Worm (Caenorhabditis elegans) whole organism, young adult: ENCODE measurements around the gene anmt-1.

Experiments used
- B0035.1 ChIP-seq: sonication (generic microtip); optimal IDR thresholded peaks from 2 replicates; lab custom pipeline; 2016; ENCODE audit warnings: missing genetic modification characterization, mild to moderate bottlenecking, missing compliant biosample characterization, missing genotype, missing genetic modification reagents
- B0336.3 ChIP-seq: fragments of 200-800 bp; sonication (Bioruptor generic); IDR thresholded peaks from 2 replicates; pipeline ENCODE4 v1.3.6; 2022; ENCODE audit warnings: missing genetic modification characterization, missing compliant biosample characterization
- C06A6.2 ChIP-seq: fragments of 200-800 bp; sonication (Bioruptor generic); conservative IDR thresholded peaks from 2 replicates; pipeline ENCODE4 v1.3.6; 2022; ENCODE audit warnings: missing genetic modification characterization, missing compliant biosample characterization
- C17E4.6 ChIP-seq: fragments of 200-800 bp; sonication (Bioruptor generic); IDR thresholded peaks from 2 replicates; pipeline ENCODE4 v1.3.6; 2022; ENCODE audit warnings: missing genetic modification reagents, missing genetic modification characterization, missing compliant biosample characterization
- D2030.7 ChIP-seq: fragments of 200-800 bp; sonication (Bioruptor generic); IDR thresholded peaks from 2 replicates; pipeline ENCODE4 v1.3.6; 2022; ENCODE audit warnings: missing genetic modification reagents, missing genetic modification characterization, missing compliant biosample characterization
- F10E7.11 ChIP-seq: sonication (generic microtip); optimal IDR thresholded peaks from 2 replicates; lab custom pipeline; 2017; ENCODE audit warnings: mild to moderate bottlenecking, missing genetic modification characterization, moderate library complexity, missing compliant biosample characterization
- F37B4.10 ChIP-seq: fragments of 200-800 bp; sonication (Bioruptor generic); IDR thresholded peaks from 2 replicates; pipeline ENCODE4 v1.3.6; 2022; ENCODE audit warnings: missing genetic modification characterization, missing compliant biosample characterization
- F39B2.1 ChIP-seq: fragments of 200-800 bp; sonication (Bioruptor generic); IDR thresholded peaks from 2 replicates; pipeline ENCODE4 v1.3.6; 2022; ENCODE audit warnings: missing genetic modification reagents, missing genetic modification characterization, missing compliant biosample characterization
- F49E8.2 ChIP-seq: sonication (generic microtip); optimal IDR thresholded peaks from 3 replicates; lab custom pipeline; 2017; ENCODE audit warnings: missing genetic modification characterization, mild to moderate bottlenecking, missing compliant biosample characterization, antibody characterized with exemption, moderate library complexity; ENCODE audit not compliant: insufficient read depth
- F55B11.4 ChIP-seq: sonication (generic microtip); optimal IDR thresholded peaks from 2 replicates; lab custom pipeline; 2016; ENCODE audit warnings: missing compliant biosample characterization, missing genetic modification characterization, borderline replicate concordance; ENCODE audit not compliant: insufficient read depth
- F57C9.4 ChIP-seq: sonication (generic microtip); optimal IDR thresholded peaks from 2 replicates; lab custom pipeline; 2017; ENCODE audit warnings: mild to moderate bottlenecking, missing genetic modification characterization, missing compliant biosample characterization
- K11D2.4 ChIP-seq: fragments of 200-800 bp; sonication (Bioruptor generic); IDR thresholded peaks from 2 replicates; pipeline ENCODE4 v1.3.6; 2022; ENCODE audit warnings: missing genetic modification reagents, missing genetic modification characterization, missing compliant biosample characterization
- Y56A3A.18 ChIP-seq: fragments of 200-800 bp; sonication (Bioruptor generic); IDR thresholded peaks from 2 replicates; pipeline ENCODE4 v1.3.6; 2022; ENCODE audit warnings: missing genetic modification reagents, missing genetic modification characterization, missing compliant biosample characterization
- attf-3 ChIP-seq: fragments of 200-800 bp; sonication (Bioruptor generic); conservative IDR thresholded peaks from 2 replicates; pipeline ENCODE4 v1.3.6; 2022; ENCODE audit warnings: missing genetic modification reagents, missing genetic modification characterization, missing compliant biosample characterization
- attf-5 ChIP-seq: fragments of 200-800 bp; sonication (Bioruptor generic); optimal IDR thresholded peaks from 2 replicates; lab custom pipeline; 2018; ENCODE audit warnings: mild to moderate bottlenecking, missing genetic modification characterization, missing compliant biosample characterization
- bed-2 ChIP-seq: fragments of 200-800 bp; sonication (Bioruptor generic); IDR thresholded peaks from 2 replicates; pipeline ENCODE4 v1.3.6; 2022; ENCODE audit warnings: missing genetic modification reagents, missing genetic modification characterization, missing compliant biosample characterization
- cebp-1 ChIP-seq, 2 experiments: fragments of 200-800 bp in 1 of 2; sonication (Bioruptor generic) in 1 of 2; sonication (generic microtip) in 1 of 2; IDR thresholded peaks in 1 of 2; optimal IDR thresholded peaks in 1 of 2; 2 replicates each; pipeline versions ENCODE4 v1.3.6 to Lab custom; 2017 to 2022; ENCODE audit warnings: missing compliant biosample characterization in 2 of 2, missing genetic modification characterization in 2 of 2, mild to moderate bottlenecking in 1 of 2, missing genetic modification reagents in 1 of 2, moderate library complexity in 1 of 2
- cebp-2 ChIP-seq: fragments of 200-800 bp; sonication (Bioruptor generic); IDR thresholded peaks from 2 replicates; pipeline ENCODE4 v1.3.6; 2022; ENCODE audit warnings: missing genetic modification characterization, missing compliant biosample characterization
- ceh-27 ChIP-seq: fragments of 200-800 bp; sonication (Bioruptor generic); optimal IDR thresholded peaks from 2 replicates; lab custom pipeline; 2018; ENCODE audit warnings: mild to moderate bottlenecking, missing genetic modification characterization, moderate library complexity, missing compliant biosample characterization
- dox-1 ChIP-seq: fragments of 200-800 bp; sonication (Bioruptor generic); IDR thresholded peaks from 2 replicates; pipeline ENCODE4 v1.3.6; 2022; ENCODE audit warnings: missing genetic modification reagents, missing genetic modification characterization, missing compliant biosample characterization
- efl-1 ChIP-seq: fragments of 150-350 bp; optimal IDR thresholded peaks from 2 replicates; lab custom pipeline; 2014; ENCODE audit warnings: missing biosample characterization, missing genetic modification reagents, missing genetic modification characterization
- egrh-3 ChIP-seq: fragments of 200-800 bp; sonication (Bioruptor generic); IDR thresholded peaks from 2 replicates; pipeline ENCODE4 v1.3.6; 2022; ENCODE audit warnings: missing genetic modification reagents, missing genetic modification characterization, missing compliant biosample characterization
- ets-4 ChIP-seq: fragments of 200-800 bp; sonication (Bioruptor generic); optimal IDR thresholded peaks from 2 replicates; lab custom pipeline; 2018; ENCODE audit warnings: mild to moderate bottlenecking, missing genetic modification characterization, missing compliant biosample characterization
- hmg-1.2 ChIP-seq: fragments of 200-800 bp; sonication (Bioruptor generic); IDR thresholded peaks from 2 replicates; pipeline ENCODE4 v1.3.6; 2022; ENCODE audit warnings: missing genetic modification reagents, missing genetic modification characterization, missing compliant biosample characterization
- hmg-20 ChIP-seq: fragments of 200-800 bp; sonication (Bioruptor generic); IDR thresholded peaks from 2 replicates; pipeline ENCODE4 v1.3.6; 2022; ENCODE audit warnings: missing genetic modification reagents, missing genetic modification characterization, missing compliant biosample characterization
- let-607 ChIP-seq, 2 experiments: fragments of 200-800 bp in 1 of 2; sonication (Bioruptor generic) in 1 of 2; sonication (generic microtip) in 1 of 2; optimal IDR thresholded peaks; 2 replicates each; lab custom pipeline; 2016 to 2018; ENCODE audit warnings: mild to moderate bottlenecking in 2 of 2, missing compliant biosample characterization in 2 of 2, missing genetic modification characterization in 2 of 2, moderate library complexity in 2 of 2, missing genotype in 1 of 2
- lin-35 ChIP-seq, 3 experiments: fragments of 150-350 bp in 2 of 3; sonication (generic microtip) in 1 of 3; optimal IDR thresholded peaks; 2 replicates each; lab custom pipeline; 2014 to 2018; ENCODE audit warnings: missing biosample characterization in 3 of 3, missing genetic modification characterization in 3 of 3, missing genetic modification reagents in 3 of 3
- lir-1 ChIP-seq: fragments of 200-800 bp; sonication (Bioruptor generic); conservative IDR thresholded peaks from 2 replicates; pipeline ENCODE4 v1.3.6; 2022; ENCODE audit warnings: missing genetic modification reagents, missing genetic modification characterization, missing compliant biosample characterization
- lsy-27 ChIP-seq: sonication (generic microtip); optimal IDR thresholded peaks from 2 replicates; lab custom pipeline; 2017; ENCODE audit warnings: missing genetic modification characterization, mild to moderate bottlenecking, missing compliant biosample characterization, antibody characterized with exemption, missing genotype, borderline replicate concordance; ENCODE audit not compliant: insufficient read depth
- madf-10 ChIP-seq: sonication (generic microtip); optimal IDR thresholded peaks from 2 replicates; lab custom pipeline; 2016; ENCODE audit warnings: mild to moderate bottlenecking, missing genetic modification characterization, missing compliant biosample characterization
- madf-6 ChIP-seq: fragments of 200-800 bp; sonication (Bioruptor generic); IDR thresholded peaks from 2 replicates; pipeline ENCODE4 v1.3.6; 2022; ENCODE audit warnings: missing genetic modification reagents, missing genetic modification characterization, missing compliant biosample characterization
- madf-8 ChIP-seq: fragments of 200-800 bp; sonication (Bioruptor generic); conservative IDR thresholded peaks from 2 replicates; pipeline ENCODE4 v1.3.6; 2022; ENCODE audit warnings: missing genetic modification reagents, missing genetic modification characterization, missing compliant biosample characterization
- nfya-1 ChIP-seq: sonication (generic microtip); optimal IDR thresholded peaks from 2 replicates; lab custom pipeline; 2017; ENCODE audit warnings: antibody characterized with exemption, missing compliant biosample characterization, missing genetic modification characterization, borderline replicate concordance; ENCODE audit not compliant: insufficient read depth
- nhr-120 ChIP-seq: fragments of 200-800 bp; sonication (Bioruptor generic); IDR thresholded peaks from 2 replicates; pipeline ENCODE4 v1.3.6; 2022; ENCODE audit warnings: missing genetic modification characterization, missing compliant biosample characterization
- nhr-80 ChIP-seq: sonication (generic microtip); optimal IDR thresholded peaks from 2 replicates; lab custom pipeline; 2016; ENCODE audit warnings: missing genetic modification characterization, missing compliant biosample characterization
- pbrm-1 ChIP-seq: fragments of 200-800 bp; sonication (Bioruptor generic); IDR thresholded peaks from 2 replicates; pipeline ENCODE4 v1.3.6; 2022; ENCODE audit warnings: missing genetic modification reagents, missing genetic modification characterization, missing compliant biosample characterization
- rpc-1 ChIP-seq, 2 experiments: fragments of 150-350 bp in 1 of 2; sonication (generic microtip) in 1 of 2; optimal IDR thresholded peaks; 2 replicates each; lab custom pipeline; 2014 to 2018; ENCODE audit warnings: missing biosample characterization in 1 of 2, missing genetic modification characterization in 1 of 2, missing genetic modification reagents in 1 of 2, missing genotype in 1 of 2
- sea-2 ChIP-seq: fragments of 200-800 bp; sonication (Bioruptor generic); IDR thresholded peaks from 2 replicates; pipeline ENCODE4 v1.3.6; 2022; ENCODE audit warnings: missing genetic modification characterization, missing compliant biosample characterization
- snpc-1.3 ChIP-seq: sonication (generic microtip); optimal IDR thresholded peaks from 2 replicates; lab custom pipeline; 2017; ENCODE audit warnings: missing genetic modification characterization, mild to moderate bottlenecking, missing compliant biosample characterization, antibody characterized with exemption, moderate library complexity, missing genotype, missing genetic modification reagents; ENCODE audit not compliant: insufficient read depth
- snpc-4 ChIP-seq, 5 experiments: fragments of 150-350 bp in 1 of 5; sonication (generic microtip) in 4 of 5; optimal IDR thresholded peaks; 2 replicates each; lab custom pipeline; 2014 to 2018; ENCODE audit warnings: missing genetic modification characterization in 5 of 5, missing biosample characterization in 3 of 5, antibody characterized with exemption in 2 of 5, mild to moderate bottlenecking in 2 of 5, missing compliant biosample characterization in 2 of 5, missing genotype in 2 of 5, moderate library complexity in 2 of 5, missing genetic modification reagents in 1 of 5
- tbp1 ChIP-seq: fragments of 200-800 bp; sonication (Bioruptor generic); optimal IDR thresholded peaks from 2 replicates; lab custom pipeline; 2018; ENCODE audit warnings: mild to moderate bottlenecking, missing genetic modification characterization, missing compliant biosample characterization
- tlf-1 ChIP-seq: fragments of 200-800 bp; sonication (Bioruptor generic); optimal IDR thresholded peaks from 2 replicates; lab custom pipeline; 2018; ENCODE audit warnings: mild to moderate bottlenecking, missing genetic modification characterization, missing compliant biosample characterization
- unc-62 ChIP-seq: fragments of 150-350 bp; optimal IDR thresholded peaks from 2 replicates; lab custom pipeline; 2014; ENCODE audit warnings: missing biosample characterization, missing genetic modification reagents, missing genetic modification characterization
- xnd-1 ChIP-seq: sonication (generic microtip); optimal IDR thresholded peaks from 2 replicates; lab custom pipeline; 2016; ENCODE audit warnings: missing genotype, missing genetic modification reagents, missing genetic modification characterization, missing compliant biosample characterization
- ztf-22 ChIP-seq: fragments of 200-800 bp; sonication (Bioruptor generic); optimal IDR thresholded peaks from 2 replicates; lab custom pipeline; 2018; ENCODE audit warnings: mild to moderate bottlenecking, missing genetic modification characterization, moderate library complexity, missing compliant biosample characterization
- ztf-26 ChIP-seq: sonication (generic microtip); optimal IDR thresholded peaks from 2 replicates; lab custom pipeline; 2017; ENCODE audit warnings: missing genetic modification characterization, missing compliant biosample characterization

The anmt-1 gene

DNA sequence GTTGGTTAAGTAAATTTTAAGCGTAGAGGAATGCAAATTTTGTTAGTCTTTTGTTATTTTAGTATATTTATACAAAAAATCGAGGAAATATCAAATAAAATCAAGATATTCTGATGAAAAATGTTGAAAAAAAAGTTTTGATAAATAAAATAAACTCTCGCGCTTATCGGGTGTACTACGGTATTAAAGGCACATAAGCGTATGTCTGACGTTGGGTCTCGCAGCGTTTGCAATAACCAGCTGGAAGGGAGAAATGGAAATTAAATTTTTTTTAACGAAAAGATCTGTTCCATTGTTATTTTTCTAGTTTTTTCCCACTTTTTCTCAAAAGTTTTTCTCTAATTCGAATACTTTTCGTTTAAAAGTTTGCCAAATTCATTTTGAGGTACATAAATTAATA lies 4.5 kb downstream of the anmt-1 start (continued):
- no peak for TF ChIP-seq C06A6.2 (GFP tag; lab: Robert Waterston, UW)
- no peak for TF ChIP-seq egrh-3
- no peak for TF ChIP-seq F55B11.4 (tag; lab: Kevin White, UChicago)
- no peak for TF ChIP-seq lir-1 (GFP tag; lab: Robert Waterston, UW)
- TF ChIP-seq unc-62 (GFP tag; lab: Kevin White, UChicago) = no peak
- TF ChIP-seq snpc-4 (GFP tag; optimal IDR thresholded peaks at IDR 0.05; lab: Kevin White, UChicago) = peak; percentile 16
- TF ChIP-seq snpc-4 (tag; optimal IDR thresholded peaks at IDR 0.05; lab: Kevin White, UChicago) = peak in 1 of 4 experiments; percentile 1
- TF ChIP-seq ztf-26 (tag; lab: Kevin White, UChicago) = no peak
- TF ChIP-seq hmg-1.2 (GFP tag; lab: Robert Waterston, UW) = no peak
- TF ChIP-seq tbp1 = no peak
- no peak for TF ChIP-seq ets-4 (GFP tag; lab: Kevin White, UChicago)
- no peak for TF ChIP-seq lsy-27 (tag; lab: Kevin White, UChicago)
- TF ChIP-seq efl-1 (GFP tag; lab: Kevin White, UChicago) = peak; percentile 78
- TF ChIP-seq bed-2 (GFP tag; lab: Robert Waterston, UW) = no peak
- no peak for TF ChIP-seq C17E4.6 (GFP tag; lab: Robert Waterston, UW)
- no peak for TF ChIP-seq nhr-120
- TF ChIP-seq snpc-1.3 (tag; lab: Kevin White, UChicago) = peak; percentile 22
- TF ChIP-seq F49E8.2 (tag; lab: Kevin White, UChicago) = no peak
- no peak for TF ChIP-seq F37B4.10 (GFP tag; lab: Robert Waterston, UW)
- TF ChIP-seq pbrm-1 (GFP tag; lab: Robert Waterston, UW) = no peak
- TF ChIP-seq ceh-27 (GFP tag; lab: Kevin White, UChicago) = no peak
- no peak for TF ChIP-seq tlf-1
- TF ChIP-seq xnd-1 (tag; lab: Kevin White, UChicago) = peak; percentile 80
- TF ChIP-seq nfya-1 = no peak
- no peak for TF ChIP-seq B0035.1 (tag; lab: Kevin White, UChicago)
- no peak for TF ChIP-seq B0336.3 (GFP tag; lab: Robert Waterston, UW)
- no peak for TF ChIP-seq F57C9.4 (tag; lab: Kevin White, UChicago)
- TF ChIP-seq attf-3 = no peak
- TF ChIP-seq dox-1 (GFP tag; lab: Robert Waterston, UW) = no peak
- no peak for TF ChIP-seq F10E7.11 (tag; lab: Kevin White, UChicago)
- TF ChIP-seq let-607 (tag; optimal IDR thresholded peaks at IDR 0.05; lab: Kevin White, UChicago) = no peak
- peak; percentile 82 for TF ChIP-seq madf-8
- peak; percentile 52; the same call in 1 of the 2 replicates for TF ChIP-seq D2030.7 (GFP tag; lab: Robert Waterston, UW)
- no peak for TF ChIP-seq madf-10 (tag; lab: Kevin White, UChicago)
- no peak for TF ChIP-seq Y56A3A.18 (GFP tag; lab: Robert Waterston, UW)
- TF ChIP-seq K11D2.4 (GFP tag; lab: Robert Waterston, UW) = no peak
- TF ChIP-seq F39B2.1 (GFP tag; lab: Robert Waterston, UW) = no peak
- TF ChIP-seq rpc-1 (optimal IDR thresholded peaks at IDR 0.05; lab: Kevin White, UChicago) = no peak
- TF ChIP-seq rpc-1 (tag; optimal IDR thresholded peaks at IDR 0.05; lab: Kevin White, UChicago) = no peak

ce11 chrIII:8689655-8690054 lies 5.0 kb downstream of the anmt-1 start, which contains the start of gene B0303.4:
B0303.4 (plus strand) TSS chrIII:8689850.
- TF ChIP-seq ztf-22 (GFP tag; lab: Kevin White, UChicago) = no peak
- no peak for TF ChIP-seq madf-6 (GFP tag; lab: Robert Waterston, UW)
- no peak for TF ChIP-seq B0336.3 (GFP tag; lab: Robert Waterston, UW)
- no peak for TF ChIP-seq cebp-2
- TF ChIP-seq attf-5 (GFP tag; lab: Kevin White, UChicago) = peak; percentile 70
- peak in 1 of 3 experiments; percentile 51 for TF ChIP-seq lin-35 (GFP tag; optimal IDR thresholded peaks at IDR 0.05; lab: Kevin White, UChicago)
- TF ChIP-seq nhr-80 = peak; percentile 24
- no peak for TF ChIP-seq sea-2 (GFP tag; lab: Robert Waterston, UW)
- TF ChIP-seq hmg-20 (GFP tag; lab: Robert Waterston, UW) = no peak
- TF ChIP-seq nhr-120 = no peak
- TF ChIP-seq hmg-1.2 (GFP tag; lab: Robert Waterston, UW) = peak; percentile 38; the same call in 1 of the 2 replicates
- TF ChIP-seq cebp-1 (GFP tag; IDR thresholded peaks at IDR 0.05; lab: Robert Waterston, UW) = no peak
- peak; percentile 36 for TF ChIP-seq cebp-1 (tag; optimal IDR thresholded peaks at IDR 0.05; lab: Kevin White, UChicago)
- no peak for TF ChIP-seq C17E4.6 (GFP tag; lab: Robert Waterston, UW)
- no peak for TF ChIP-seq bed-2 (GFP tag; lab: Robert Waterston, UW)
